Worm (Caenorhabditis elegans): ENCODE data around the gene mltn-11.

DNA sequence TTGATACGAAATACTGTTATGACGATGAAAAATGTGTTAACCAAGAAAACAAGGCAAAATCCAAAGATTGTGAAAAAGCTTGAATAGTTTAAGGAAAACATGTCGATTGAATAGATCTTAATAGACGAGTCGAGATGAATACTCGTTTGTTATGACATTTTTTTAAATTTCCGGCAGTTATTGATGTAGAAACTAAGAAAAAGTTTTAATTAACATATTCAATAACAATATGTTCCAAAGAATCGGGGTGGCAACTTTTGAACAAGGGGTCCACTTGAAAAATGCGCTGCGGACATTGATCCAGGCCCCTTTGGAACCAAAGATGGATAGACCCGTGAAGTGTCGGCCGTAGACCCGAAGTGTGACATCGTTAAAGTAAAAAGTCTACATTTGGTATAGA lies 35.2 kb downstream of the mltn-11 start, which contains the start of gene str-61:
- no peak for TF ChIP-seq nhr-12 (tag; optimal IDR thresholded peaks at IDR 0.05)
- TF ChIP-seq Y55F3AM.14 (GFP tag; optimal IDR thresholded peaks at IDR 0.05), result no peak
- TF ChIP-seq mab-5 (tag; optimal IDR thresholded peaks at IDR 0.05), result no peak
- no peak for TF ChIP-seq ZK546.5 (tag; optimal IDR thresholded peaks at IDR 0.05)
- TF ChIP-seq nhr-237 (tag; optimal IDR thresholded peaks at IDR 0.05), result no peak
- no peak for TF ChIP-seq mdl-1 (tag; optimal IDR thresholded peaks at IDR 0.05)
- TF ChIP-seq ceh-82 (tag; optimal IDR thresholded peaks at IDR 0.05), result no peak
- no peak for TF ChIP-seq ama-1 (optimal IDR thresholded peaks at IDR 0.05)
- no peak for TF ChIP-seq nhr-77 (tag; optimal IDR thresholded peaks at IDR 0.05)
- no peak for TF ChIP-seq lin-39 (tag; optimal IDR thresholded peaks at IDR 0.05)
- no peak for TF ChIP-seq nhr-25 (tag; optimal IDR thresholded peaks at IDR 0.05)
- no peak for TF ChIP-seq snpc-4 (tag; optimal IDR thresholded peaks at IDR 0.05)
- TF ChIP-seq skn-1 (tag; optimal IDR thresholded peaks at IDR 0.05), result no peak
